Worm (Caenorhabditis elegans) whole organism, midembryonic: ENCODE data around the gene osm-9.

Experiments used
- T22C8.4 ChIP-seq: fragments of 200-800 bp; sonication (Bioruptor generic); IDR thresholded peaks from 2 replicates; pipeline ENCODE4 v1.3.6; 2022; ENCODE audit warnings: missing genetic modification characterization, missing compliant biosample characterization
- flt-1 ChIP-seq: fragments of 200-800 bp; sonication (Bioruptor generic); IDR thresholded peaks from 2 replicates; pipeline ENCODE4 v1.3.6; 2022; ENCODE audit warnings: missing genetic modification characterization, missing compliant biosample characterization
- ztf-29 ChIP-seq: fragments of 200-800 bp; sonication (Bioruptor generic); IDR thresholded peaks from 2 replicates; pipeline ENCODE4 v1.3.6; 2022; ENCODE audit warnings: missing genetic modification reagents, missing genetic modification characterization, missing compliant biosample characterization

DNA sequence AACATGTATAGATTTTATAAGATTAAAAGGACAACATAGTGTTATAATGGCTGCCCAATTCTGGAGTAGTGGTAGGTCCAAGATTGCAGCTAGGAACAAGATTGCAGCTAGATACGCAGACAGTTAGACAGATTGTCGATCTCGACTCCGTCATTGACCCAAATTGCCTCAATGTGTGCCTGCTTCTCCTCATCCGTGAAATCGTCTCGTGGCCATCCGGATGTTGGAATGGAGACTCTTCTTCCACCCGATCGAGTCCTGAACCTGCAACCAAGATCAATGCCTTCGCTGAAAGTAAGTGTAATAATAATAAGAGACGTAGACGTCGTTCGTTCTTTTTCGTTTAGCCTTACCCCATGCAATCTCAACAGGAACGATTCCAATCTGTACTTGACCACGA lies 21.4 kb upstream of the osm-9 start:
- TF ChIP-seq flt-1 (GFP tag; lab: Robert Waterston, UW) (no peak), ztf-29 (no peak), T22C8.4 (GFP tag; lab: Robert Waterston, UW) (no peak)
